Worm (Caenorhabditis elegans): ENCODE data around the gene C07E3.8.
A peak's percentile ranks its signal among the peaks of the same experiment; 100 is the strongest.

C07E3.8 gene

ce11 chrII:10393282-10394179, 41.5 kb downstream of the C07E3.8 start, which contains the start of gene gpd-1 (continued):
- TF ChIP-seq nhr-10 (tag; optimal IDR thresholded peaks at IDR 0.05), result no peak
- TF ChIP-seq ama-1 (optimal IDR thresholded peaks at IDR 0.05), result peak; percentile 74
- no peak for TF ChIP-seq nhr-237 (tag; optimal IDR thresholded peaks at IDR 0.05)
- no peak for TF ChIP-seq Y5F2A.4 (GFP tag; optimal IDR thresholded peaks at IDR 0.05)
- TF ChIP-seq ceh-28 (tag; optimal IDR thresholded peaks at IDR 0.05), result no peak
- peak; percentile 73 for TF ChIP-seq lin-38 (GFP tag; IDR thresholded peaks at IDR 0.05)
- TF ChIP-seq nhr-41 (GFP tag; IDR thresholded peaks at IDR 0.05), result no peak
- TF ChIP-seq lir-3 (tag; optimal IDR thresholded peaks at IDR 0.05), result no peak
- no peak for TF ChIP-seq hmg-1.1 (GFP tag; IDR thresholded peaks at IDR 0.05)
- no peak for TF ChIP-seq nhr-76 (tag; optimal IDR thresholded peaks at IDR 0.05)
- TF ChIP-seq unc-130 (GFP tag; optimal IDR thresholded peaks at IDR 0.05), result peak; percentile 85

- no peak for TF ChIP-seq daf-8 (GFP tag; IDR thresholded peaks at IDR 0.05)
- TF ChIP-seq snpc-1.2 (GFP tag; IDR thresholded peaks at IDR 0.05), result peak; percentile 39; the same call in 1 of the 2 replicates
- peak; percentile 13 for TF ChIP-seq hlh-11 (tag; optimal IDR thresholded peaks at IDR 0.05)
- TF ChIP-seq ceh-44 (GFP tag; IDR thresholded peaks at IDR 0.05), result no peak
- TF ChIP-seq F10B5.3 (tag; optimal IDR thresholded peaks at IDR 0.05), result no peak
- TF ChIP-seq mes-2 (tag; optimal IDR thresholded peaks at IDR 0.05; ENCODE audit: poor library complexity, severe bottlenecking), result peak; percentile 97
- no peak for TF ChIP-seq nhr-41 (GFP tag; IDR thresholded peaks at IDR 0.05)
- no peak for TF ChIP-seq lin-13 (GFP tag; optimal IDR thresholded peaks at IDR 0.05)
- TF ChIP-seq nhr-11 (tag; optimal IDR thresholded peaks at IDR 0.05), result no peak
- peak; percentile 64 for TF ChIP-seq nhr-6 (tag; optimal IDR thresholded peaks at IDR 0.05)
- TF ChIP-seq ceh-82 (tag; optimal IDR thresholded peaks at IDR 0.05), result no peak
- no peak for TF ChIP-seq skn-1 (tag; optimal IDR thresholded peaks at IDR 0.05)
- TF ChIP-seq ZK337.2 (GFP tag; IDR thresholded peaks at IDR 0.05), result 0 out of 2 replicates have a peak, but pooled peaks have one; percentile 54
- peak in 1 of 2 experiments; percentile 83 for TF ChIP-seq hif-1 (tag; optimal IDR thresholded peaks at IDR 0.05)
- no peak for TF ChIP-seq ceh-20 (GFP tag; IDR thresholded peaks at IDR 0.05)
- TF ChIP-seq dmd-9 (GFP tag; IDR thresholded peaks at IDR 0.05), result no peak
- TF ChIP-seq vab-7 (GFP tag; IDR thresholded peaks at IDR 0.05), result no peak
- no peak for TF ChIP-seq daf-12 (tag; optimal IDR thresholded peaks at IDR 0.05)
- no peak for TF ChIP-seq nhr-102 (tag; optimal IDR thresholded peaks at IDR 0.05)
- TF ChIP-seq mdl-1 (tag; optimal IDR thresholded peaks at IDR 0.05), result no peak
- TF ChIP-seq T26A8.4 (GFP tag; IDR thresholded peaks at IDR 0.05), result no peak
- TF ChIP-seq zip-2 (tag; optimal IDR thresholded peaks at IDR 0.05), result no peak
- TF ChIP-seq ztf-11 (tag; optimal IDR thresholded peaks at IDR 0.05), result no peak
- no peak for TF ChIP-seq lin-39 (tag; optimal IDR thresholded peaks at IDR 0.05)
- TF ChIP-seq nhr-76 (tag; optimal IDR thresholded peaks at IDR 0.05), result no peak
- TF ChIP-seq nhr-77 (tag; optimal IDR thresholded peaks at IDR 0.05), result no peak
- TF ChIP-seq nhr-25 (tag; optimal IDR thresholded peaks at IDR 0.05; ENCODE audit: borderline replicate concordance, insufficient read depth), result no peak
- TF ChIP-seq dmd-6 (GFP tag; IDR thresholded peaks at IDR 0.05), result peak; percentile 23; the same call in 1 of the 2 replicates
- no peak for TF ChIP-seq saeg-2 (GFP tag; IDR thresholded peaks at IDR 0.05)
- peak; percentile 69 for TF ChIP-seq dpl-1 (GFP tag; optimal IDR thresholded peaks at IDR 0.05)
- TF ChIP-seq daf-19 (GFP tag; conservative IDR thresholded peaks at IDR 0.05), result no peak
- TF ChIP-seq hmg-1.1 (GFP tag; IDR thresholded peaks at IDR 0.05), result no peak
- no peak for TF ChIP-seq jun-1 (tag; optimal IDR thresholded peaks at IDR 0.05)
- no peak for TF ChIP-seq ceh-32 (tag; optimal IDR thresholded peaks at IDR 0.05; ENCODE audit: poor library complexity)
- no peak for TF ChIP-seq cey-2 (tag; optimal IDR thresholded peaks at IDR 0.05; ENCODE audit: borderline replicate concordance, insufficient read depth)
- no peak for TF ChIP-seq ceh-62 (tag; optimal IDR thresholded peaks at IDR 0.05)
- TF ChIP-seq spr-3 (GFP tag; optimal IDR thresholded peaks at IDR 0.05), result no peak
- TF ChIP-seq R02D3.7 (tag; optimal IDR thresholded peaks at IDR 0.05), result no peak
- no peak for TF ChIP-seq Y48G9A.11 (GFP tag; IDR thresholded peaks at IDR 0.05)
- TF ChIP-seq dve-1 (tag; optimal IDR thresholded peaks at IDR 0.05; ENCODE audit: insufficient read depth), result peak; percentile 67
These were observed 43.3 kb downstream of the C07E3.8 start, which contains the start of gene T09F3.4 for ce11 chrII:10395303-10395757. Gene T09F3.4 (plus strand): TSS chrII:10395707.
